Fruit fly (Drosophila melanogaster): ENCODE measurements around the gene Cpr64Ac.

dm6 chr3L:4169957-4170651 lies 42.6 kb downstream of the Cpr64Ac start, which contains the start of gene Ero1L:
- TF ChIP-seq CG6808 (GFP tag; optimal IDR thresholded peaks at IDR 0.05) (no peak), pdm3 (GFP tag; optimal IDR thresholded peaks at IDR 0.05) (peak; percentile 2), Hr39 (GFP tag; optimal IDR thresholded peaks at IDR 0.05) (peak; percentile 4), topi (GFP tag; optimal IDR thresholded peaks at IDR 0.05) (no peak), dac (GFP tag; optimal IDR thresholded peaks at IDR 0.05) (no peak), Smox (GFP tag; optimal IDR thresholded peaks at IDR 0.05) (peak; percentile 39)
